Fruit fly (Drosophila melanogaster): ENCODE data around the gene CG9471.

- TF ChIP-seq psq (GFP tag; optimal IDR thresholded peaks at IDR 0.05) (peak; percentile 53), pan (optimal IDR thresholded peaks at IDR 0.05) (no peak), Myc (optimal IDR thresholded peaks at IDR 0.05) (peak; percentile 50), ey (GFP tag; optimal IDR thresholded peaks at IDR 0.05) (peak; percentile 51), GATAd (GFP tag; optimal IDR thresholded peaks at IDR 0.05) (no peak), CrebA (GFP tag; optimal IDR thresholded peaks at IDR 0.05; ENCODE audit: borderline replicate concordance) (no peak), tai (GFP tag; optimal IDR thresholded peaks at IDR 0.05) (no peak), dmrt93B (GFP tag; optimal IDR thresholded peaks at IDR 0.05) (no peak), Hr83 (GFP tag; optimal IDR thresholded peaks at IDR 0.05; ENCODE audit: poor library complexity, severe bottlenecking) (no peak), CG9705 (GFP tag; optimal IDR thresholded peaks at IDR 0.05) (peak; percentile 74)
These were observed 24.0 kb downstream of the CG9471 start, which contains the start of gene CG12948 for dm6 chr3R:9747272-9747874.

Measured in whole organism, wandering third instar larva.